Worm (Caenorhabditis elegans): Measurements from ENCODE around the gene apm-3.
A peak's percentile ranks its signal among the peaks of the same experiment; 100 is the strongest.

- TF ChIP-seq ama-1 (optimal IDR thresholded peaks at IDR 0.05) = no peak
- no peak for TF ChIP-seq hnd-1 (tag; optimal IDR thresholded peaks at IDR 0.05)
- TF ChIP-seq sea-1 (GFP tag; conservative IDR thresholded peaks at IDR 0.05) = no peak
- peak; percentile 31 for TF ChIP-seq F13C5.2 (tag; optimal IDR thresholded peaks at IDR 0.05)
- TF ChIP-seq ets-7 (tag; optimal IDR thresholded peaks at IDR 0.05) = no peak
- no peak for TF ChIP-seq flt-1 (GFP tag; IDR thresholded peaks at IDR 0.05)
- TF ChIP-seq aly-1 (tag; optimal IDR thresholded peaks at IDR 0.05) = no peak
- no peak for TF ChIP-seq scrt-1 (GFP tag; IDR thresholded peaks at IDR 0.05)
- TF ChIP-seq hmbx-1 (tag; optimal IDR thresholded peaks at IDR 0.05) = no peak
- no peak for TF ChIP-seq B0310.2 (tag; optimal IDR thresholded peaks at IDR 0.05)
- no peak for TF ChIP-seq tbx-11 (GFP tag; IDR thresholded peaks at IDR 0.05)
- no peak for TF ChIP-seq ceh-36 (tag; optimal IDR thresholded peaks at IDR 0.05)
- no peak for TF ChIP-seq hmg-4 (GFP tag; optimal IDR thresholded peaks at IDR 0.05)
These were observed 2.2 kb upstream of the apm-3 start for ce11 chrX:952557-953083.

Data from whole organism, early embryonic.